Worm (Caenorhabditis elegans) whole organism, late embryonic: Measurements from ENCODE around the gene srbc-2.

Experiments
- dmd-4 ChIP-seq: sonication (generic microtip); optimal IDR thresholded peaks from 2 replicates; lab custom pipeline; 2016; ENCODE audit warnings: borderline replicate concordance, missing genetic modification characterization, missing compliant biosample characterization
- rnt-1 ChIP-seq: sonication (generic microtip); optimal IDR thresholded peaks from 2 replicates; lab custom pipeline; 2016; ENCODE audit warnings: missing genetic modification characterization, missing compliant biosample characterization
- unc-55 ChIP-seq: sonication (generic microtip); optimal IDR thresholded peaks from 2 replicates; lab custom pipeline; 2017; ENCODE audit warnings: missing biosample characterization, missing genetic modification reagents, missing genetic modification characterization

DNA sequence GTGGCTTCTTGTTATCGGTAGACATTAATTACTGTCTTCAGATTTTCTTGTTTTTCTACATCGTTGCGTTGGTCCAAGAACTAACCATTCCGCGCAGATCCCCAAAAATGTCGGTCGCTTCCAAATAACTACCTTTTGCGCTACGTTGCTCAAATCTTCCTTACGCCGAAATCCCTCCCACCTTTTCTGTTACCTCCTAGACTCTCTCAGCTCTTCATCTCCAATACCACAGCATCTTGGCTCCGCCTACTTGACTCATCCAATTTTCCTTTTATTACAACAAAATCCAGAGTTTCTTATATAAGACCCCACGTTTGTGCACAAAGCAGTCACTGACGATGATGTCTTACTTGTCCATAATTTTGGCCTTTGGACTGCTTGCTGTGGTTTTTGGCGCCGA, 23.9 kb downstream of the srbc-2 start, which contains the start of gene C17B7.12:
- TF ChIP-seq unc-55 (GFP tag; lab: Kevin White, UChicago): no peak
- TF ChIP-seq rnt-1 (tag; lab: Kevin White, UChicago): no peak
- no peak for TF ChIP-seq dmd-4 (tag; lab: Kevin White, UChicago)
